Worm (Caenorhabditis elegans) whole organism, mixed stage, embryonic: Measurements from ENCODE around the gene str-28.

Experiments used
- M03D4.4 ChIP-seq: sonication (generic microtip); optimal IDR thresholded peaks from 2 replicates; lab custom pipeline; 2017; ENCODE audit warnings: mild to moderate bottlenecking, missing genetic modification characterization, missing compliant biosample characterization
- bed-3 ChIP-seq: fragments of 200-800 bp; sonication (Bioruptor generic); optimal IDR thresholded peaks from 3 replicates; lab custom pipeline; 2018; ENCODE audit warnings: mild to moderate bottlenecking, missing genetic modification characterization, moderate library complexity, missing compliant biosample characterization
- blmp-1 ChIP-seq: fragments of 150-350 bp; optimal IDR thresholded peaks from 2 replicates; lab custom pipeline; 2014; ENCODE audit warnings: missing biosample characterization, missing genetic modification characterization
- ceh-39 ChIP-seq: fragments of 150-350 bp; optimal IDR thresholded peaks from 2 replicates; lab custom pipeline; 2014; ENCODE audit warnings: missing biosample characterization, missing genetic modification characterization
- ceh-43 ChIP-seq: fragments of 200-800 bp; sonication (Bioruptor generic); optimal IDR thresholded peaks from 2 replicates; lab custom pipeline; 2018; ENCODE audit warnings: mild to moderate bottlenecking, missing genetic modification characterization, moderate library complexity, missing compliant biosample characterization
- ceh-83 ChIP-seq: fragments of 200-800 bp; sonication (Bioruptor generic); optimal IDR thresholded peaks from 2 replicates; lab custom pipeline; 2018; ENCODE audit warnings: mild to moderate bottlenecking, missing genetic modification characterization, missing compliant biosample characterization
- ces-1 ChIP-seq: fragments of 150-350 bp; optimal IDR thresholded peaks from 2 replicates; lab custom pipeline; 2014; ENCODE audit warnings: missing biosample characterization, missing genetic modification reagents, missing genetic modification characterization
- drap-1 ChIP-seq: fragments of 200-800 bp; sonication (Bioruptor generic); optimal IDR thresholded peaks from 3 replicates; lab custom pipeline; 2018; ENCODE audit warnings: mild to moderate bottlenecking, missing genetic modification characterization, missing compliant biosample characterization
- elt-3 ChIP-seq: fragments of 150-350 bp; optimal IDR thresholded peaks from 2 replicates; lab custom pipeline; 2014; ENCODE audit warnings: missing biosample characterization, missing genetic modification characterization
- ham-2 ChIP-seq: fragments of 200-800 bp; sonication (Bioruptor generic); optimal IDR thresholded peaks from 2 replicates; lab custom pipeline; 2018; ENCODE audit warnings: mild to moderate bottlenecking, missing genetic modification characterization, missing compliant biosample characterization
- lin-13 ChIP-seq: fragments of 150-350 bp; optimal IDR thresholded peaks from 2 replicates; lab custom pipeline; 2014; ENCODE audit warnings: missing biosample characterization, missing genetic modification characterization
- lin-32 ChIP-seq: fragments of 200-800 bp; sonication (Bioruptor generic); optimal IDR thresholded peaks from 2 replicates; lab custom pipeline; 2018; ENCODE audit warnings: mild to moderate bottlenecking, missing genetic modification characterization, missing compliant biosample characterization
- lsy-2 ChIP-seq: fragments of 150-350 bp; optimal IDR thresholded peaks from 2 replicates; lab custom pipeline; 2014; ENCODE audit warnings: missing biosample characterization, missing genetic modification characterization
- mab-5 ChIP-seq: fragments of 150-350 bp; optimal IDR thresholded peaks from 2 replicates; lab custom pipeline; 2014; ENCODE audit warnings: missing biosample characterization, missing genetic modification characterization
- mep-1 ChIP-seq: fragments of 150-350 bp; optimal IDR thresholded peaks from 2 replicates; lab custom pipeline; 2017; ENCODE audit warnings: missing biosample characterization, missing genetic modification reagents, missing genetic modification characterization, inconsistent platforms
- mls-2 ChIP-seq: sonication (generic microtip); optimal IDR thresholded peaks from 2 replicates; lab custom pipeline; 2016; ENCODE audit warnings: mild to moderate bottlenecking, missing genetic modification characterization, moderate library complexity, missing compliant biosample characterization
- nhr-12 ChIP-seq: fragments of 150-350 bp; optimal IDR thresholded peaks from 2 replicates; lab custom pipeline; 2014; ENCODE audit warnings: missing biosample characterization, missing genetic modification characterization
- nhr-2 ChIP-seq: fragments of 150-350 bp; optimal IDR thresholded peaks from 2 replicates; lab custom pipeline; 2014; ENCODE audit warnings: missing biosample characterization, missing genetic modification characterization
- nhr-76 ChIP-seq: sonication (generic microtip); optimal IDR thresholded peaks from 2 replicates; lab custom pipeline; 2017; ENCODE audit warnings: missing biosample characterization, missing genetic modification characterization
- pha-4 ChIP-seq: fragments of 150-350 bp; optimal IDR thresholded peaks from 2 replicates; lab custom pipeline; 2018; ENCODE audit warnings: missing biosample characterization, missing genetic modification reagents, missing genetic modification characterization
- sem-2 ChIP-seq: fragments of 200-800 bp; sonication (Bioruptor generic); optimal IDR thresholded peaks from 2 replicates; lab custom pipeline; 2018; ENCODE audit warnings: mild to moderate bottlenecking, missing genetic modification characterization, missing compliant biosample characterization
- snpc-4 ChIP-seq: fragments of 150-350 bp; optimal IDR thresholded peaks from 2 replicates; lab custom pipeline; 2014; ENCODE audit warnings: missing biosample characterization, missing genetic modification characterization
- sptf-1 ChIP-seq: sonication (generic microtip); optimal IDR thresholded peaks from 2 replicates; lab custom pipeline; 2017; ENCODE audit warnings: mild to moderate bottlenecking, missing genetic modification characterization, moderate library complexity, missing compliant biosample characterization
- tbx-8 ChIP-seq: fragments of 200-800 bp; sonication (Bioruptor generic); optimal IDR thresholded peaks from 2 replicates; lab custom pipeline; 2018; ENCODE audit warnings: mild to moderate bottlenecking, missing genetic modification characterization, moderate library complexity, missing compliant biosample characterization
- unc-120 ChIP-seq: sonication (generic microtip); optimal IDR thresholded peaks from 2 replicates; lab custom pipeline; 2017; ENCODE audit warnings: missing genetic modification characterization, missing compliant biosample characterization; ENCODE audit not compliant: poor library complexity, severe bottlenecking
- unc-62 ChIP-seq: fragments of 150-350 bp; optimal IDR thresholded peaks from 2 replicates; lab custom pipeline; 2014; ENCODE audit warnings: missing biosample characterization, missing genetic modification reagents, missing genetic modification characterization
- zip-8 ChIP-seq: fragments of 150-350 bp; optimal IDR thresholded peaks from 2 replicates; lab custom pipeline; 2014; ENCODE audit warnings: missing biosample characterization, missing genetic modification characterization
- ztf-11 ChIP-seq: fragments of 150-350 bp; optimal IDR thresholded peaks from 2 replicates; lab custom pipeline; 2014; ENCODE audit warnings: missing biosample characterization, missing genetic modification characterization

str-28 gene

DNA sequence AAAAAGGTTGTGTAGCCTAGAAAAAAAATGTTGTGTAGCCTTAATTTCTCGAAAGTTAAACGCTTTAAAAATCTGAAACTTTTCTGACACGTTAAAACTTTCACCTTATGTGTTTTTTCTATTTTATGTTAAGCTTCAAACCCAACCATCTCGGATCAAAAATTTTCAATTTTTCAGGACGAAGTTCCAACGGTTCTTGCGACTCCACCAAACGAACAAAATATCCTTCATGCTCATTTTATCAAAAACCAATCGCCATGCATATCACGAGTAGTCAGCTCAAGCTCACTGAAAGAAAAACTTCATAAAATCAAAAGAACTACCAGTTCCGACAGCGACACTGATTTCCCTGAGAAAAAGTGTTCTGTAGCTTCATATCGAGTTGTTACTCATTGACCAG, 36.2 kb downstream of the str-28 start:
- TF ChIP-seq drap-1 (GFP tag; lab: Kevin White, UChicago) (no peak), mep-1 (tag; lab: Kevin White, UChicago) (no peak), bed-3 (GFP tag; lab: Kevin White, UChicago) (no peak), elt-3 (tag; lab: Kevin White, UChicago) (no peak), snpc-4 (no peak), unc-62 (GFP tag; lab: Kevin White, UChicago) (no peak), ham-2 (GFP tag; lab: Kevin White, UChicago) (no peak), zip-8 (tag; lab: Kevin White, UChicago) (no peak), mls-2 (tag; lab: Kevin White, UChicago) (no peak), M03D4.4 (tag; lab: Kevin White, UChicago) (no peak), nhr-2 (no peak), ztf-11 (no peak), blmp-1 (tag; lab: Kevin White, UChicago) (no peak), sptf-1 (no peak), nhr-12 (no peak), lsy-2 (tag; lab: Kevin White, UChicago) (no peak), mab-5 (tag; lab: Kevin White, UChicago) (no peak), lin-13 (tag; lab: Kevin White, UChicago) (no peak), lin-32 (GFP tag; lab: Kevin White, UChicago) (no peak), tbx-8 (GFP tag; lab: Kevin White, UChicago) (no peak)

DNA sequence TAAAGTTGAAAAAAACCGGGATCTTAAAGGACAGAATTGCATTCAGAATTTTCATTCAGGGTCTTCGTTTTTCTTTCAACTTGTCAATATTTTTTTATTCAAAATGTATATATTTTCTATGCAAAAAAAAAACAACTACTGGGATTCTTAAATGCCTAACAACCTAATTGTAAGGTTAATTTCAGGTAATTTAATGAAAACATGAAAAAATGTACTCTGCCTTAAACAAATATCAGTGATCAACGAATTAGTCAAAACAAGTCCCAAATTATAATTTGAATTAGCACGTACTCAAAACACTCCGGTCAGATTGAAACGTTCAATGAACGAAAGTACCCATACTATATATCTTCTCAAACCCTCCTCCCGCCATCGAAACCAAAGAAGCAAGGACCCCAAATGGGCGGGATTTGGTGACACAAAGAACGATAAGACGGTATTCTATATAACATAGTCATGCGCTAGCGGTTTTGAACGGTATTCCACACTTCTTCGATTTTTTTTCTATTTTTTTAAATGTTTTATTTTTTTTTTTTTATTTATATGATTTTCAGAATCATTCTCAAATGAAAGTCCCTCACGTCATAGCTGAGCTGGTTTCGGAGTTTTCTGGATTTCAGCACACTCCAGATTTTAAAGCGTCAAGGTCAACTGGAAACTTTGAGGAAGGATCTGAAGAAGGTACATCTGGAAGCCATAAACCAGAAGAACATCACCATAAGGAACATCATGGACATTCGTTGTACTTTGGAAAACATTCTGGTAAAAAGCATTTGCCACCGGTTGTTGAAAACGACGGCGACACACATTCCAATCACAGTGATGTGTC, 37.1 kb downstream of the str-28 start, which contains the start of the genes ddo-2 and F25E5.8:
TSS of gene ddo-2 (minus strand) at position 330 of the 829 bp plus-strand sequence.
TSS of gene F25E5.8 (plus strand) at position 555 of the 829 bp plus-strand sequence.
- TF ChIP-seq sem-2 (GFP tag; lab: Kevin White, UChicago): no peak
- no peak for TF ChIP-seq ceh-83 (GFP tag; lab: Kevin White, UChicago)
- no peak for TF ChIP-seq lin-32 (GFP tag; lab: Kevin White, UChicago)
- TF ChIP-seq nhr-76 (tag; lab: Kevin White, UChicago): no peak
- TF ChIP-seq ces-1 (GFP tag; lab: Kevin White, UChicago): no peak
- TF ChIP-seq zip-8 (tag; lab: Kevin White, UChicago): no peak
- no peak for TF ChIP-seq nhr-12
- TF ChIP-seq ceh-43: no peak
- TF ChIP-seq pha-4 (tag; lab: Kevin White, UChicago): no peak
- no peak for TF ChIP-seq mep-1 (tag; lab: Kevin White, UChicago)
- TF ChIP-seq, all 35 proteins: peak for 0

DNA sequence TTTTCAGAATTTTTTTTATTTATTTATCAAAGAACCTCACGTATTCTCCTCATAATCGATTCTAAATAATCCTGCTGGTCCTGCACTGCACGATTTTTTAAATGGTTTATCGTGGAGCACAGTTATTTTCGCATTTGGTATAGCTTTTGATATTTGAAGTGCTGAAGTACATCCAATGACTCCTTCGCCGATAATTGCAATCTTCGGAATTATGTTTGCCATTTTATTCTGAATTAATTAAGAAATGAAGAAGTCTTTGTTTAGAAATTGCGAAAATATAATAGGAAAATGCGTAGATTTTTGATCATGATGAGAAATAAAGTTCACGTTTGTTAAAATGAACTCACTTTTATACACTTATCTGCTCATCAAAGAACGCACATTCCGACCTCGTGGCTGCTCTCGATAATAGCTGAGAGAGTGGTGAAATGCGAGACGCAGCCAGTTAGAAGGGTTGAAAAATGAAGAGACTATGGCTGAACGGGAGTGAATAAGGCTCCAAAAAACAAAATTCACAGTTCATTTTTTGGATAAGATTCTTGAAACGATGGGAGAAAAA, 37.8 kb downstream of the str-28 start:
- no peak for TF ChIP-seq unc-120 (tag; lab: Kevin White, UChicago)
- TF ChIP-seq, all 35 proteins: peak for 0

DNA sequence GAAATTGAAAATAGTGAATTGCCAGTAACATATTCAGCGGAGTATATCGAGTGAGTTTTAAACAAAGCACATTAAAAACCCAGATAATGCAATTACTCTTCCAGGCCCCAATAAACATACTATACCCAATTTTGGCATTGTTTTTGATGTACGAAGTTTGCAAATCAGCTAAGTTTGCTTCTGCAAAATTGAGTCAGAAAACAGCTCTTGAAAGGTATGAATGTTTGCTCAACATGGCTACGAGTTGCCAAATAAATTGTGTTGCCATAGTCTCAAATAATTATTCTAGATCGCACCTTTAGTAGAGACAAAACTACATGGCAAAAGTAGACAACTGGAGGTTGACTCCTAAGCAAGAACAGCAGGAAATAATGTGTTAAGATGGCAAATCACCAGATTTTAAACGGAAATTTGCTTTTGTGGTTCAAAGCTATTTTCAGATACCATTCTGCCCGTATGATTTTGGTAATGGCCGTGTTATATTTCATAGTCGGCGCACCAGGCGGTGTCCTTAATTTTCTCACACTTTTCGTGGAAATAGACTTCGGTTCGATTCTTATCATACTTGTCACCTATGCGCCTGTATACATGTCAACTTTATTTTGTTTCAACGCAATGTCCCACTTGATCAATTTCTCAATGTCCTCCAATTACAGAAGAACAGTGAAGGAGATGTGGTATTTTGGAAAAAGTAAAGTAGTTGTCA, 40.1 kb downstream of the str-28 start:
- no peak for TF ChIP-seq ceh-39 (tag; lab: Kevin White, UChicago)
- TF ChIP-seq nhr-2: no peak
- TF ChIP-seq lin-13 (tag; lab: Kevin White, UChicago): no peak
- TF ChIP-seq ham-2 (GFP tag; lab: Kevin White, UChicago): no peak
- TF ChIP-seq, all 35 proteins: peak for 0

DNA sequence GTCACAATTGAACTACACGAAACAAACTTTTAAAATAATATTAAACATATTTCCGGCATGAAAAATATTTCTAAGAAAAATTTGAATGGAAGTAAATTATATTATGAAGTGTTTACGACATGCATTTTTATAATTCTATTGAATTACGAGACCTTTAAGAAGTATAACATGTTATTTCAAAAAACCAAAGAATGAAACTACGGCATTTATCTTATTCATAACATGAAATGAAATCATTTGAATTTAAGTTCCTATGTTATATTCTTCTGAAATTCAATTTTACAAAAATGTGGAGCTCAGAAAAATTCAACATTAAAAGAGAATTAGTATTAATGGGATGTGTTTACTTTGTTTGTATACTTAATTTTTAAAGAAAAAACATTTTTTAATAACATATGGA, 41.7 kb downstream of the str-28 start, which contains the start of gene srw-71:
TSS of gene srw-71 (minus strand) at position 101 of the 400 bp plus-strand sequence.
- TF ChIP-seq tbx-8 (GFP tag; lab: Kevin White, UChicago): no peak
